Worm (Caenorhabditis elegans) whole organism, L4 larva: ENCODE data around the gene mdt-9.

ENCODE experiments used
- F26F4.8 ChIP-seq: fragments of 200-800 bp; sonication (Bioruptor generic); conservative IDR thresholded peaks from 2 replicates; pipeline ENCODE4 v1.3.6; 2022; ENCODE audit warnings: missing genetic modification characterization, missing compliant biosample characterization
- F49E8.2 ChIP-seq: sonication (generic microtip); optimal IDR thresholded peaks from 2 replicates; lab custom pipeline; 2016; ENCODE audit warnings: missing compliant biosample characterization, mild to moderate bottlenecking, missing genetic modification characterization, borderline replicate concordance
- R02D3.7 ChIP-seq: fragments of 150-350 bp; sonication (generic microtip); optimal IDR thresholded peaks from 3 replicates; lab custom pipeline; 2014; ENCODE audit warnings: missing biosample characterization, missing genetic modification characterization
- T26A8.4 ChIP-seq: fragments of 200-800 bp; sonication (Bioruptor generic); IDR thresholded peaks from 2 replicates; pipeline ENCODE4 v1.3.6; 2022; ENCODE audit warnings: missing genetic modification characterization, missing compliant biosample characterization
- Y48G9A.11 ChIP-seq: fragments of 200-800 bp; sonication (Bioruptor generic); IDR thresholded peaks from 2 replicates; pipeline ENCODE4 v1.3.6; 2022; ENCODE audit warnings: missing genetic modification reagents, missing genetic modification characterization, missing compliant biosample characterization
- Y5F2A.4 ChIP-seq: fragments of 200-800 bp; sonication (Bioruptor generic); optimal IDR thresholded peaks from 2 replicates; lab custom pipeline; 2018; ENCODE audit warnings: mild to moderate bottlenecking, missing genetic modification characterization, missing compliant biosample characterization
- aha-1 ChIP-seq: fragments of 150-350 bp; peaks from one replicate; lab custom pipeline; 2014; ENCODE audit warnings: missing biosample characterization, missing genetic modification characterization
- aly-2 ChIP-seq: sonication (generic microtip); optimal IDR thresholded peaks from 2 replicates; lab custom pipeline; 2018; ENCODE audit warnings: missing biosample characterization, missing genetic modification characterization
- arid-1 ChIP-seq: fragments of 200-800 bp; sonication (Bioruptor generic); conservative IDR thresholded peaks from 2 replicates; pipeline ENCODE4 v1.3.6; 2022; ENCODE audit warnings: missing genetic modification reagents, missing genetic modification characterization, missing compliant biosample characterization
- ceh-20 ChIP-seq: fragments of 200-800 bp; sonication (Bioruptor generic); IDR thresholded peaks from 2 replicates; pipeline ENCODE4 v1.3.6; 2022; ENCODE audit warnings: missing genetic modification reagents, missing genetic modification characterization, missing compliant biosample characterization
- ceh-28 ChIP-seq: fragments of 150-350 bp; optimal IDR thresholded peaks from 2 replicates; lab custom pipeline; 2014; ENCODE audit warnings: missing biosample characterization, missing genetic modification reagents, missing genetic modification characterization
- ces-1 ChIP-seq: fragments of 150-350 bp; sonication (generic microtip); optimal IDR thresholded peaks from 4 replicates; lab custom pipeline; 2014; ENCODE audit warnings: missing biosample characterization, missing genetic modification reagents, missing genetic modification characterization
- cey-2 ChIP-seq: sonication (generic microtip); optimal IDR thresholded peaks from 3 replicates; lab custom pipeline; 2017; ENCODE audit warnings: missing genetic modification characterization, mild to moderate bottlenecking, missing compliant biosample characterization, antibody characterized with exemption, borderline replicate concordance; ENCODE audit not compliant: insufficient read depth
- ctbp-1 ChIP-seq: fragments of 200-800 bp; sonication (Bioruptor generic); IDR thresholded peaks from 2 replicates; pipeline ENCODE4 v1.3.6; 2022; ENCODE audit warnings: missing genetic modification reagents, missing genetic modification characterization, missing compliant biosample characterization
- daf-16 ChIP-seq, 3 experiments: sonication (generic microtip); optimal IDR thresholded peaks; 2 replicates each; lab custom pipeline; 2016 to 2017; ENCODE audit warnings: missing genetic modification characterization in 3 of 3, missing genetic modification reagents in 3 of 3, mild to moderate bottlenecking in 2 of 3, missing compliant biosample characterization in 2 of 3, missing biosample characterization in 1 of 3, moderate library complexity in 1 of 3
- daf-19 ChIP-seq: fragments of 200-800 bp; sonication (Bioruptor generic); conservative IDR thresholded peaks from 2 replicates; pipeline ENCODE4 v1.3.6; 2022; ENCODE audit warnings: missing genetic modification characterization, missing compliant biosample characterization
- dmd-9 ChIP-seq: fragments of 200-800 bp; sonication (Bioruptor generic); IDR thresholded peaks from 2 replicates; pipeline ENCODE4 v1.3.6; 2022; ENCODE audit warnings: missing genetic modification reagents, missing genetic modification characterization, missing compliant biosample characterization
- duxl-1 ChIP-seq: sonication (generic microtip); optimal IDR thresholded peaks from 2 replicates; lab custom pipeline; 2016; ENCODE audit warnings: mild to moderate bottlenecking, missing genetic modification characterization, moderate library complexity, missing compliant biosample characterization; ENCODE audit not compliant: poor library complexity
- dve-1 ChIP-seq: sonication (generic microtip); optimal IDR thresholded peaks from 2 replicates; lab custom pipeline; 2017; ENCODE audit warnings: antibody characterized with exemption, mild to moderate bottlenecking, missing genetic modification characterization, missing compliant biosample characterization; ENCODE audit not compliant: insufficient read depth
- fos-1 ChIP-seq: fragments of 150-350 bp; optimal IDR thresholded peaks from 2 replicates; lab custom pipeline; 2014; ENCODE audit warnings: missing biosample characterization, missing genetic modification characterization
- gei-8 ChIP-seq: fragments of 200-800 bp; sonication (Bioruptor generic); optimal IDR thresholded peaks from 2 replicates; lab custom pipeline; 2018; ENCODE audit warnings: mild to moderate bottlenecking, missing genetic modification characterization, missing compliant biosample characterization
- hif-1 ChIP-seq, 2 experiments: sonication (generic microtip); optimal IDR thresholded peaks; 2 replicates each; lab custom pipeline; 2016 to 2017; ENCODE audit warnings: missing compliant biosample characterization in 2 of 2, missing genetic modification characterization in 2 of 2, missing genetic modification reagents in 2 of 2, missing genotype in 2 of 2, mild to moderate bottlenecking in 1 of 2
- hlh-11 ChIP-seq: fragments of 200-800 bp; sonication (Bioruptor generic); optimal IDR thresholded peaks from 2 replicates; lab custom pipeline; 2018; ENCODE audit warnings: mild to moderate bottlenecking, missing genetic modification characterization, missing compliant biosample characterization
- hmg-1.1 ChIP-seq: fragments of 200-800 bp; sonication (Bioruptor generic); IDR thresholded peaks from 2 replicates; pipeline ENCODE4 v1.3.6; 2022; ENCODE audit warnings: missing genetic modification reagents, missing genetic modification characterization, missing compliant biosample characterization
- jun-1 ChIP-seq: fragments of 150-350 bp; optimal IDR thresholded peaks from 2 replicates; lab custom pipeline; 2014; ENCODE audit warnings: missing biosample characterization, missing genetic modification reagents, missing genetic modification characterization
- lin-13 ChIP-seq: fragments of 150-350 bp; optimal IDR thresholded peaks from 2 replicates; lab custom pipeline; 2014; ENCODE audit warnings: missing biosample characterization, missing genetic modification reagents, missing genetic modification characterization
- lin-38 ChIP-seq: fragments of 200-800 bp; sonication (Bioruptor generic); IDR thresholded peaks from 2 replicates; pipeline ENCODE4 v1.3.6; 2022; ENCODE audit warnings: missing genetic modification reagents, missing genetic modification characterization, missing compliant biosample characterization
- lin-39 ChIP-seq: fragments of 150-350 bp; optimal IDR thresholded peaks from 2 replicates; lab custom pipeline; 2014; ENCODE audit warnings: missing biosample characterization, missing genetic modification reagents, missing genetic modification characterization
- mep-1 ChIP-seq: fragments of 150-350 bp; sonication (generic microtip); optimal IDR thresholded peaks from 3 replicates; lab custom pipeline; 2014; ENCODE audit warnings: missing biosample characterization, missing genetic modification characterization
- nhr-10 ChIP-seq: fragments of 150-350 bp; optimal IDR thresholded peaks from 2 replicates; lab custom pipeline; 2014; ENCODE audit warnings: missing biosample characterization, missing genetic modification characterization
- nhr-102 ChIP-seq: sonication (generic microtip); optimal IDR thresholded peaks from 2 replicates; lab custom pipeline; 2016; ENCODE audit warnings: mild to moderate bottlenecking, missing genetic modification characterization, moderate library complexity, missing compliant biosample characterization
- nhr-11 ChIP-seq: fragments of 150-350 bp; optimal IDR thresholded peaks from 2 replicates; lab custom pipeline; 2014; ENCODE audit warnings: missing biosample characterization, missing genetic modification characterization
- nhr-111 ChIP-seq: fragments of 200-800 bp; sonication (Bioruptor generic); optimal IDR thresholded peaks from 2 replicates; lab custom pipeline; 2018; ENCODE audit warnings: mild to moderate bottlenecking, missing genetic modification characterization, missing compliant biosample characterization
- nhr-237 ChIP-seq: sonication (generic microtip); optimal IDR thresholded peaks from 2 replicates; lab custom pipeline; 2017; ENCODE audit warnings: missing biosample characterization, missing genetic modification characterization
- nhr-25 ChIP-seq: sonication (generic microtip); optimal IDR thresholded peaks from 2 replicates; lab custom pipeline; 2017; ENCODE audit warnings: missing genetic modification characterization, mild to moderate bottlenecking, missing compliant biosample characterization, antibody characterized with exemption, moderate library complexity, borderline replicate concordance; ENCODE audit not compliant: insufficient read depth
- nhr-28 ChIP-seq: fragments of 150-350 bp; optimal IDR thresholded peaks from 2 replicates; lab custom pipeline; 2014; ENCODE audit warnings: missing biosample characterization, missing genetic modification characterization
- nhr-6 ChIP-seq: fragments of 150-350 bp; optimal IDR thresholded peaks from 2 replicates; lab custom pipeline; 2014; ENCODE audit warnings: missing biosample characterization, missing genetic modification characterization
- nhr-76 ChIP-seq: fragments of 150-350 bp; optimal IDR thresholded peaks from 2 replicates; lab custom pipeline; 2014; ENCODE audit warnings: missing biosample characterization, missing genetic modification characterization
- nhr-77 ChIP-seq: fragments of 150-350 bp; optimal IDR thresholded peaks from 2 replicates; lab custom pipeline; 2014; ENCODE audit warnings: missing biosample characterization, missing genetic modification characterization
- pha-4 ChIP-seq, 2 experiments: fragments of 150-350 bp in 1 of 2; fragments of 200-800 bp in 1 of 2; sonication (Bioruptor generic) in 1 of 2; IDR thresholded peaks in 1 of 2; optimal IDR thresholded peaks in 1 of 2; 2 replicates each; pipeline versions ENCODE4 v1.3.6 to Lab custom; 2014 to 2022; ENCODE audit warnings: missing genetic modification characterization in 2 of 2, missing genetic modification reagents in 2 of 2, missing biosample characterization in 1 of 2, missing compliant biosample characterization in 1 of 2
- pqm-1 ChIP-seq: sonication (generic microtip); optimal IDR thresholded peaks from 2 replicates; lab custom pipeline; 2017; ENCODE audit warnings: missing biosample characterization, missing genetic modification characterization
- saeg-2 ChIP-seq: fragments of 200-800 bp; sonication (Bioruptor generic); IDR thresholded peaks from 2 replicates; pipeline ENCODE4 v1.3.6; 2022; ENCODE audit warnings: missing genetic modification reagents, missing genetic modification characterization, missing compliant biosample characterization
- spr-3 ChIP-seq: fragments of 200-800 bp; sonication (Bioruptor generic); optimal IDR thresholded peaks from 2 replicates; lab custom pipeline; 2018; ENCODE audit warnings: mild to moderate bottlenecking, missing genetic modification characterization, missing compliant biosample characterization
- tag-97 ChIP-seq: fragments of 200-800 bp; sonication (Bioruptor generic); IDR thresholded peaks from 2 replicates; pipeline ENCODE4 v1.3.6; 2022; ENCODE audit warnings: missing genetic modification characterization, missing compliant biosample characterization
- unc-62 ChIP-seq, 3 experiments: fragments of 150-350 bp in 1 of 3; sonication (generic microtip); optimal IDR thresholded peaks in 2 of 3; peaks in 1 of 3; 1 replicate in 1 of 3; 2 replicates in 2 of 3; lab custom pipeline; 2014 to 2017; ENCODE audit warnings: missing biosample characterization in 3 of 3, missing genetic modification characterization in 3 of 3, missing genetic modification reagents in 3 of 3, missing genotype in 1 of 3
- zip-2 ChIP-seq: fragments of 150-350 bp; optimal IDR thresholded peaks from 2 replicates; lab custom pipeline; 2014; ENCODE audit warnings: missing biosample characterization, missing genetic modification characterization

The mdt-9 gene

DNA sequence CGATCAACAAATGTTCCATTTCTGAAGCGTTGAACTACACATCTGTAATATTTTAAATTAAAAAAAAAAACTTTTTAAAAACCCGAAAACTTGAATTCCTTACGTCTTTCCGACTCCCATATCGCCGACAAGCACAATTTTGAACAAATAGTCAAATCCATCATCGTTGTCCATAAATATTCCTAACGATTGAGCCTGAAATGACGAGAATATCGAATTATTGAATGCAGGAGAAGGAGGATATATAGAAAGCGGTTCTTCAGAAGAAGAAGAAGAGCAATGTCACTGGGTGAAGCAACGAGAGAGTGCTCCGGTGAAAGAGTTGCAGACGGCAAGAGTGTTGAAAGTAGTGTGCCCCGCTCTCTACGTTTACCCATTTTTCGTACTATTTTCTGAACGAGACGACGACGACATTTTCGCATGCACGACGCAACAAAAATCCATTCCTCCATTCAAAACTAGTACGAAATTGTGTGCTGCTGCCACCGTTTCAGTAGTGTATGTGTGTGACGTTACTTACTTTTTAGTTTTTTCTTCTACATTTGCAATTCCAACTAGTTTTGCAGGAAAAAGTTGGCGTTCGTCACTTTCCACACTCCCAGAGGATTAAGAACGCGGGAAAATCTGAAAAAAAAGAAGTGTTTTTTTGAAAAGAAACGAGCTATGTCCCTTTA is 2.3 kb upstream of the mdt-9 start, which contains the start of gene rab-19:
Gene rab-19, minus strand, starts transcription at position 624 of the 674 bp plus-strand sequence.
- no peak for TF ChIP-seq Y48G9A.11 (GFP tag; lab: Robert Waterston, UW)
- no peak for TF ChIP-seq tag-97 (GFP tag; lab: Robert Waterston, UW)
- peak; percentile 32; the same call in 1 of the 2 replicates for TF ChIP-seq lin-38 (GFP tag; lab: Robert Waterston, UW)
- no peak for TF ChIP-seq T26A8.4 (GFP tag; lab: Robert Waterston, UW)
- no peak for TF ChIP-seq spr-3
- TF ChIP-seq ctbp-1 (GFP tag; lab: Robert Waterston, UW), result no peak
- no peak for TF ChIP-seq lin-13 (GFP tag; lab: Kevin White, UChicago)
- TF ChIP-seq jun-1, result no peak
- no peak for TF ChIP-seq nhr-28
- TF ChIP-seq fos-1 (tag; lab: Kevin White, UChicago), result no peak
- no peak for TF ChIP-seq hlh-11 (tag; lab: Kevin White, UChicago)
- 0 out of 2 replicates have a peak, but pooled peaks have one; percentile 40 for TF ChIP-seq hmg-1.1
- no peak for TF ChIP-seq nhr-111 (GFP tag; lab: Kevin White, UChicago)
- no peak for TF ChIP-seq nhr-237 (tag; lab: Kevin White, UChicago)
- peak; percentile 60 for TF ChIP-seq aha-1
- TF ChIP-seq nhr-6, result no peak
- TF ChIP-seq F49E8.2 (tag; lab: Kevin White, UChicago), result no peak
- TF ChIP-seq hif-1 (tag; optimal IDR thresholded peaks at IDR 0.05; lab: Kevin White, UChicago), result peak in 1 of 2 experiments; percentile 19
- TF ChIP-seq ceh-28 (tag; lab: Kevin White, UChicago), result no peak
- TF ChIP-seq gei-8 (GFP tag; lab: Kevin White, UChicago), result no peak
- TF ChIP-seq arid-1, result no peak
- TF ChIP-seq aly-2 (tag; lab: Kevin White, UChicago), result no peak
- no peak for TF ChIP-seq zip-2 (tag; lab: Kevin White, UChicago)
- TF ChIP-seq nhr-25 (tag; lab: Kevin White, UChicago), result no peak
- TF ChIP-seq F26F4.8 (GFP tag; lab: Robert Waterston, UW), result no peak
- TF ChIP-seq mep-1 (tag; lab: Kevin White, UChicago), result peak; percentile 10
- no peak for TF ChIP-seq Y5F2A.4 (GFP tag; lab: Kevin White, UChicago)
- TF ChIP-seq daf-16 (GFP tag; optimal IDR thresholded peaks at IDR 0.05; lab: Kevin White, UChicago), result no peak
- no peak for TF ChIP-seq daf-16 (tag; optimal IDR thresholded peaks at IDR 0.05; lab: Kevin White, UChicago)
- TF ChIP-seq nhr-77 (tag; lab: Kevin White, UChicago), result no peak

DNA sequence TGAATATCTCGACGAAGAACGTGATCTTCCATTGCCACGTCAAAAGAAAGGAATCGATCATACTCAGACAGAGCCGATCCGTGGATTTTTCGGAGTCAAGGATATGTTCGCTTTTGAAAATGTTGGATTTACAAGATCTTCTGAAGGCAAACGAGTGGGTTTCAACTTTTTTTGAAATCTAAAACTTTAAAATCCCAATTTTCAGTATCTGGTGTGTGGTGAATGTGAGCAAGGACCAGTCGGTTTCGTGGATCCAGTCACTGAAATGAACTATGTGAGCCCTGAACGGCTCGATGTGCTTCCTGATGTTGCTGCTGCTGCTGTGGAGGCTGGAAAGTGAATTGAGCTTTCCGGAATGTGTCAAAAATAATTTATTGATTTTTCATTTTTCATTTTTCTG is 723 bp downstream of the mdt-9 start, which contains the start of gene lsm-3:
Gene lsm-3, plus strand, starts transcription at position 301 of the 400 bp plus-strand sequence.
- TF ChIP-seq unc-62 (GFP tag; optimal IDR thresholded peaks at IDR 0.05 in 1 of 2; lab: Kevin White, UChicago), result peak in 1 of 2 experiments; percentile 88
- no peak for TF ChIP-seq unc-62 (tag; optimal IDR thresholded peaks at IDR 0.05; lab: Kevin White, UChicago)
- TF ChIP-seq lin-39 (tag; lab: Kevin White, UChicago), result no peak
- no peak for TF ChIP-seq nhr-28
- TF ChIP-seq dve-1, result no peak
- TF ChIP-seq nhr-102 (tag; lab: Kevin White, UChicago), result no peak

DNA sequence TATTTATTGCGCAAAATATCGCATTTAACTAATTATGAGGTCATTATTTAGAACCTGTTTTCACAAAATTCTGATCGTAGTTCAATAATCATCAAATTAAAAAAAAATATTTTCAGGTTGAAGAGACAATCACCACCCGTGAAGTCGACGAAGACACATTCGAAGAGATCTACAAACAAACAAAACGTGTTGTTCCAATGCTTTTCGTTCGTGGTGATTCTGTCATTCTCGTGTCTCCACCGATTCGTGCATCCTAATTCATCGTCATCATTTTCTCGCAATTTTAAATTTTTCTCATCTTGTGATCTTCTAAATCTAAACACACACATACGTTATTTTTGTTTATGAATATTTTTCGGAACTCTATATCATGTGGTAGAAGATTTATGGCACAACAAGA is 2.6 kb downstream of the mdt-9 start:
- TF ChIP-seq daf-19 (peak; percentile 81), nhr-10 (tag; lab: Kevin White, UChicago) (peak; percentile 90), daf-16 (GFP tag; optimal IDR thresholded peaks at IDR 0.05; lab: Kevin White, UChicago) (peak in 1 of 2 experiments; percentile 7), daf-16 (tag; optimal IDR thresholded peaks at IDR 0.05; lab: Kevin White, UChicago) (no peak), nhr-76 (tag; lab: Kevin White, UChicago) (no peak), ceh-20 (GFP tag; lab: Robert Waterston, UW) (peak; percentile 48; the same call in 1 of the 2 replicates), pha-4 (GFP tag; IDR thresholded peaks at IDR 0.05; lab: Robert Waterston, UW) (peak; percentile 42; the same call in 1 of the 2 replicates), pha-4 (tag; optimal IDR thresholded peaks at IDR 0.05; lab: Kevin White, UChicago) (no peak), duxl-1 (tag; lab: Kevin White, UChicago) (peak; percentile 5), lin-13 (GFP tag; lab: Kevin White, UChicago) (peak; percentile 41), ces-1 (no peak), dmd-9 (GFP tag; lab: Robert Waterston, UW) (no peak), nhr-11 (tag; lab: Kevin White, UChicago) (no peak), R02D3.7 (tag; lab: Kevin White, UChicago) (peak; percentile 33), saeg-2 (GFP tag; lab: Robert Waterston, UW) (no peak), pqm-1 (tag; lab: Kevin White, UChicago) (no peak), cey-2 (tag; lab: Kevin White, UChicago) (no peak)
